Fruit fly (Drosophila melanogaster): ENCODE results near the gene Pvr.

The Pvr gene

dm6 chr2L:8213987-8214386 is 25.7 kb downstream of the Pvr start, which contains the start of gene CG8353:
CG8353 (plus strand) TSS chr2L:8214045.
- TF ChIP-seq CTCF (optimal IDR thresholded peaks at IDR 0.05) (no peak), CG8478 (optimal IDR thresholded peaks at IDR 0.05) (no peak)

- TF ChIP-seq CTCF (optimal IDR thresholded peaks at IDR 0.05) (peak in 1 of 2 experiments; percentile 16), CG8478 (optimal IDR thresholded peaks at IDR 0.05) (no peak)
These were observed 26.9 kb downstream of the Pvr start, which contains the start of the genes CG8372 and CG8360 for dm6 chr2L:8212666-8213270. CG8372 (minus strand) TSS chr2L:8212902. CG8360 (plus strand) TSS chr2L:8212959.

dm6 chr2L:8211070-8211469 is 28.6 kb downstream of the Pvr start, which contains the start of gene Ssb-c31a:
Ssb-c31a (plus strand) TSS chr2L:8211347.
- TF ChIP-seq CTCF (optimal IDR thresholded peaks at IDR 0.05) (no peak), CG8478 (optimal IDR thresholded peaks at IDR 0.05) (no peak)

dm6 chr2L:8210468-8210867 is 29.2 kb downstream of the Pvr start:
- peak; percentile 47 to 51 for TF ChIP-seq CTCF (optimal IDR thresholded peaks at IDR 0.05)
- TF ChIP-seq CG8478 (optimal IDR thresholded peaks at IDR 0.05): no peak

DNA sequence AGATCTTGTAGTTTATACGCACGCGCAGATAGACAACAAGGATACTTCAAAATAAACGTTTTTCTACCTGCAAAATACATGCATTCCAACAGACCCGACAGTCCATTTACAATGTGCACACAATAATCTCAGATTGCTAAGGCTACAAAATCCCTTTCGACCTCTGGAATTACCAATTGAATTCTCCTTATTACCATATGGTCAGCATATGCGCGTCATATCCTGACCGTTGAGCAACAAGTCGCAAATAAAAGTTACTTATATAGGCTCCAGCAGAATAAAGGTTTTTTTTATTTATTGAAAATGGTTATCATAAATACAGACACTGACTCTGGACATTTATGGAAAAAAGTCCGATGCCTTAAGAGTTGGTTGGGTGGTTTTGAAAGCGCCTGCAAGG is 30.3 kb downstream of the Pvr start:
- TF ChIP-seq CTCF (optimal IDR thresholded peaks at IDR 0.05): no peak
- no peak for TF ChIP-seq CG8478 (optimal IDR thresholded peaks at IDR 0.05)

DNA sequence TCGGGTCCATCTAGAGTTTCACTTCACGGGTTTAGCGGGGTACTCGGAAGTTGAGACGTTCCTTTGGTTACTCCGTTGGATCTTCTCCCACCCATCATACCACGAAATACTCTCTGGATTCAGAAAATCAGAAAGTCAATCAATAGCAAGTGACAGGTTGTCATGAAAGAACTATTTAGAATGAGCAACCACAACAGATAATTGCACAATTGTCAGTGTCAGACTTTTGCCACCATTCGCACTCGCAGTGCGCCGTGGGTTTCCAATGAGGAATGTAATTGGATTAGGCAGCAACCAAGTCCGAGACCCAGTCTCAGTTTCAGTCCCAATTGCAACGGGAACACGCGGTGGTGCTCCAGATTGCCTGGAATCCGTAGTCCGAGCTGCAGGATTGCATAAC is 33.8 kb downstream of the Pvr start, which contains the start of gene CG8419:
TSS of gene CG8419 (plus strand) at position 301 of the 400 bp plus-strand sequence.
- no peak for TF ChIP-seq CG8478 (optimal IDR thresholded peaks at IDR 0.05)

dm6 chr2L:8204996-8205567 is 34.6 kb downstream of the Pvr start, which contains the start of gene SLC5A11:
SLC5A11 (minus strand) TSS chr2L:8205132.
- TF ChIP-seq CTCF (optimal IDR thresholded peaks at IDR 0.05): no peak
- no peak for TF ChIP-seq CG8478 (optimal IDR thresholded peaks at IDR 0.05)

DNA sequence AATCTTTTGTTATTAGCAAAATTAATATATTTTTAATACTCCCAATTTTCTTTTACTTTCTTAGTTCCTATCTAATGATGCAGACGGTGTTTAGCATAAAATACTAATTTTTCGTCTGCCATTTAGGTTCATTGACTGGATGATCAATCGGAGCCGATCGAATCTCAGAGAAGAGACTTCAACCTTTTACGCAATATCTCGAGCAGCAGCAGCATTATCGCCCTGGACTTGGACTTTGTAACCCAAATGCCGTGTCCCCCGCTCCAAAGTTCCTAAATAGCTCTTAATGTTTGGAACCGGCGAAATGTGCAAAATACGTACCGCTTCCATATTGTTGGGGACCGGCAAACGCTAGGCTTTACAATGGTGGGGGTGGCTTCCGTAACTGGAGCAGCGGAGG is 35.3 kb downstream of the Pvr start:
- no peak for TF ChIP-seq CTCF (optimal IDR thresholded peaks at IDR 0.05)
- no peak for TF ChIP-seq CG8478 (optimal IDR thresholded peaks at IDR 0.05)

- no peak for TF ChIP-seq CTCF (optimal IDR thresholded peaks at IDR 0.05)
- TF ChIP-seq CG8478 (optimal IDR thresholded peaks at IDR 0.05): no peak
These were observed 35.9 kb downstream of the Pvr start for dm6 chr2L:8203748-8204147.

DNA sequence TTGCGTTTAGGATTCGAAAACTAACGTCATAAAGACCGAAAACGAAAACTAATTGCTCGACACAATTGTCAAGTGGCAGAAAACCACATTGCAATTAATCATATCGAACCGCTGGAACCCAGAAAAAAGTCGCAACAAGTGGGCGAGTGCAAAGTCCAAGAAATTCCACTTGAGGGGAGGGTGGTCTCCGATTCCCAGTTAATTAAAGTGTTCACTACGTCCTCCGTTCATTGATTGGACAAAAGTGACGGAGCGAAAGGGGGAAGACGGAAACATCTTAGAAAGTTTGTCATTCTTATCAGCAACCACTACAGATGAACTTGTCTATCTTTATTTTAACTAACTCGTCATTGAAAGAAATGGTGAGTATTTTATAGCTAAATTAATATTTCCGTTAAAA is 37.1 kb downstream of the Pvr start:
- no peak for TF ChIP-seq CG8478 (optimal IDR thresholded peaks at IDR 0.05)
- TF ChIP-seq CTCF (optimal IDR thresholded peaks at IDR 0.05): no peak

- TF ChIP-seq CTCF (optimal IDR thresholded peaks at IDR 0.05) (no peak), CG8478 (optimal IDR thresholded peaks at IDR 0.05) (no peak)
These were observed 40.9 kb downstream of the Pvr start, which contains the start of gene PGAP5 for dm6 chr2L:8198757-8199156. PGAP5 (plus strand) TSS chr2L:8198882.

DNA sequence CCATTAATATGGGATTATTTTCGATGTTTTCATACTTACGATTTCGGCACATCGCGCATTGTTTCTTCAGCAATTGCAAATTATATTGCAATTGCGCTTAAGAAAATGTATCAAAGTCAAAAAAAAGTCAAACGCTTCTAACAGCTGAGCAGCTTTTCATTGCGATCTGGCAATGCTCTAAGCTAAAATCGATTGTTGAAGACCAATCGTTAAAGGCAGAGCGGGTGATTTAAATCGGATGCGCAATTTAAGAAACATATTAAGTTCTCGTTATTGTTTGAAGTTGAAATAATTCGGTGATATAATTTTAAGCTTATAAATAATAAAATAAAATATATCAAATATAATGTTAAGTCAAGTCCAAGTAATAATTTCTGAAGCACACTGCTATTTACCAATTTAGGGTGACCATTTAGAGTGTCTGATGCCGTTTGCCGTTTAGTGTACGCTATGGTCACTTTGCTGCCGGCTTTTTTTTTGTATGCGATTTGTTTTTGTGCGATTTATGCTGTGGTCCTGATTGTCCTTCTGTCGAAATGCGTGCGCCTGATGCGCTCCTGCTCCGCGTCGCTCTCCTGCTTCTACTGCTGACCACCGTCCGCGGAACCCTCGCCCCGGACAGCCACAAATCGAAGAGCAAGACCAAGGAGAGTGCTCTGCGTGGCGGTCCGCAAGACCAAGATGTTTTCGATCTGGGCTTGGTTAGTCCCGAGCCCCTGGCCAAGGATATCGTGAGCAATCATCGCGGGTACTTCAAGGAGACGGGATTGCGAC is 42.7 kb downstream of the Pvr start, which contains the start of the genes CG8475 and CG8460:
TSS of gene CG8475 (minus strand) at position 162 of the 774 bp plus-strand sequence.
TSS of gene CG8460 (plus strand) at position 437 of the 774 bp plus-strand sequence.
- no peak for TF ChIP-seq CG8478 (optimal IDR thresholded peaks at IDR 0.05)
- no peak for TF ChIP-seq CTCF (optimal IDR thresholded peaks at IDR 0.05)

- no peak for TF ChIP-seq CG8478 (optimal IDR thresholded peaks at IDR 0.05)
- TF ChIP-seq CTCF (optimal IDR thresholded peaks at IDR 0.05): no peak
These were observed 43.9 kb downstream of the Pvr start for dm6 chr2L:8195722-8196323.

DNA sequence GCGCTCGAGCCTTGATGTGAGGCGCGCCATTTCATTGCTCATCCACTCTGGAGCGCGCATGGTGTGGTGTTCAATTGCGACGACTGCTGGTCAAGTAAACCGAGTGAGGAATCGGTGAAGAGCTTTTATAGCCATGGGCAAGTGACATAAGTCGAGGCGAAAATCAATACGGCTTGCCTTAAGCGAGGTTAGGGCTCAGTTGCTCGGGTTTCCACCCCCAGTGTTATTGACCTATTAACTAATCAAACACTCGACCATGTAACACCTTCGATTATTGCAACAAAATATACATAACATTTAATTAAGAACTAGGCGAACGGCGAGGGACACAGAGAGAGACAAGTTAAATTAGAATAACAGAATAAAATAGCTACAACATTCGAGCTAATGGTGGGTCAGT is 49.0 kb downstream of the Pvr start, which contains the start of gene CG34134:
TSS of gene CG34134 (minus strand) at position 101 of the 400 bp plus-strand sequence.
- TF ChIP-seq CG8478 (optimal IDR thresholded peaks at IDR 0.05) (no peak), CTCF (optimal IDR thresholded peaks at IDR 0.05) (no peak)

dm6 chr2L:8185008-8185407 is 54.7 kb downstream of the Pvr start:
- TF ChIP-seq CTCF (optimal IDR thresholded peaks at IDR 0.05) (peak; percentile 82 to 90), CG8478 (optimal IDR thresholded peaks at IDR 0.05) (no peak)
